Fruit fly (Drosophila melanogaster) whole organism, adult: Measurements from ENCODE around the gene shd.

ENCODE experiments used
- CG11617 ChIP-seq: fragments of 200-800 bp; sonication (Bioruptor generic); optimal IDR thresholded peaks from 2 replicates; lab custom pipeline; 2017; ENCODE audit warnings: mild to moderate bottlenecking, missing biosample characterization, missing genetic modification reagents, missing genetic modification characterization
- CG12768 ChIP-seq: fragments of 200-800 bp; sonication (Bioruptor generic); optimal IDR thresholded peaks from 2 replicates; lab custom pipeline; 2017; ENCODE audit warnings: missing biosample characterization, missing genetic modification characterization, mild to moderate bottlenecking, moderate library complexity, missing genetic modification reagents
- CG14711 ChIP-seq: fragments of 200-800 bp; sonication (Bioruptor generic); optimal IDR thresholded peaks from 2 replicates; lab custom pipeline; 2018; ENCODE audit warnings: missing biosample characterization, mild to moderate bottlenecking, missing genetic modification characterization, moderate library complexity
- CG1620 ChIP-seq: fragments of 200-800 bp; sonication (Bioruptor generic); optimal IDR thresholded peaks from 2 replicates; lab custom pipeline; 2016; ENCODE audit warnings: missing biosample characterization, missing genetic modification characterization
- CG33017 ChIP-seq: fragments of 200-800 bp; sonication (Bioruptor generic); optimal IDR thresholded peaks from 2 replicates; lab custom pipeline; 2018; ENCODE audit warnings: missing biosample characterization, mild to moderate bottlenecking, missing genetic modification characterization, moderate library complexity
- CG5204 ChIP-seq: fragments of 200-800 bp; sonication (Bioruptor generic); optimal IDR thresholded peaks from 2 replicates; lab custom pipeline; 2016; ENCODE audit warnings: missing biosample characterization, missing genetic modification characterization
- CG7045 ChIP-seq: fragments of 200-800 bp; sonication (Bioruptor generic); optimal IDR thresholded peaks from 2 replicates; lab custom pipeline; 2017; ENCODE audit warnings: missing biosample characterization, mild to moderate bottlenecking, missing genetic modification characterization
- CG7101 ChIP-seq: fragments of 200-800 bp; sonication (Bioruptor generic); optimal IDR thresholded peaks from 2 replicates; lab custom pipeline; 2018; ENCODE audit warnings: missing biosample characterization, mild to moderate bottlenecking, missing genetic modification characterization, moderate library complexity
- Clk ChIP-seq: fragments of 200-800 bp; sonication (Bioruptor generic); optimal IDR thresholded peaks from 2 replicates; lab custom pipeline; 2017; ENCODE audit warnings: missing biosample characterization, missing genetic modification characterization
- Crg-1 ChIP-seq: fragments of 200-800 bp; sonication (Bioruptor generic); optimal IDR thresholded peaks from 2 replicates; lab custom pipeline; 2016; ENCODE audit warnings: missing biosample characterization, missing genetic modification characterization
- Hr96 ChIP-seq: fragments of 200-800 bp; sonication (Bioruptor generic); optimal IDR thresholded peaks from 2 replicates; lab custom pipeline; 2016; ENCODE audit warnings: missing biosample characterization, missing genetic modification characterization
- Mnt ChIP-seq: fragments of 200-800 bp; sonication (Bioruptor generic); optimal IDR thresholded peaks from 2 replicates; lab custom pipeline; 2016; ENCODE audit warnings: missing biosample characterization, mild to moderate bottlenecking, missing genetic modification characterization
- bab1 ChIP-seq: fragments of 200-800 bp; sonication (Bioruptor generic); optimal IDR thresholded peaks from 3 replicates; lab custom pipeline; 2019; ENCODE audit warnings: missing biosample characterization, mild to moderate bottlenecking, missing genetic modification characterization, moderate library complexity
- cic ChIP-seq: fragments of 200-800 bp; sonication (Bioruptor generic); optimal IDR thresholded peaks from 2 replicates; lab custom pipeline; 2017; ENCODE audit warnings: missing biosample characterization, mild to moderate bottlenecking, missing genetic modification characterization, moderate library complexity
- cnc ChIP-seq, 2 experiments: fragments of >200 bp; optimal IDR thresholded peaks; 2 replicates each; lab custom pipeline; 2017
- kay ChIP-seq: fragments of 200-800 bp; sonication (Bioruptor generic); peaks from one replicate; lab custom pipeline; 2016; ENCODE audit warnings: missing biosample characterization, missing genetic modification characterization, borderline replicate concordance
- ovo ChIP-seq: fragments of 200-800 bp; sonication (Bioruptor generic); optimal IDR thresholded peaks from 2 replicates; lab custom pipeline; 2016; ENCODE audit warnings: missing biosample characterization, missing genetic modification characterization
- pad ChIP-seq: fragments of 200-800 bp; sonication (Bioruptor generic); optimal IDR thresholded peaks from 3 replicates; lab custom pipeline; 2017; ENCODE audit warnings: missing biosample characterization, missing genetic modification characterization, mild to moderate bottlenecking, moderate library complexity, missing genetic modification reagents
- tj ChIP-seq: fragments of 200-800 bp; sonication (Bioruptor generic); optimal IDR thresholded peaks from 3 replicates; lab custom pipeline; 2017; ENCODE audit warnings: missing biosample characterization, mild to moderate bottlenecking, missing genetic modification characterization, moderate library complexity
- toe ChIP-seq: fragments of 200-800 bp; sonication (Bioruptor generic); optimal IDR thresholded peaks from 2 replicates; lab custom pipeline; 2016; ENCODE audit warnings: missing biosample characterization, missing genetic modification characterization

shd gene

DNA sequence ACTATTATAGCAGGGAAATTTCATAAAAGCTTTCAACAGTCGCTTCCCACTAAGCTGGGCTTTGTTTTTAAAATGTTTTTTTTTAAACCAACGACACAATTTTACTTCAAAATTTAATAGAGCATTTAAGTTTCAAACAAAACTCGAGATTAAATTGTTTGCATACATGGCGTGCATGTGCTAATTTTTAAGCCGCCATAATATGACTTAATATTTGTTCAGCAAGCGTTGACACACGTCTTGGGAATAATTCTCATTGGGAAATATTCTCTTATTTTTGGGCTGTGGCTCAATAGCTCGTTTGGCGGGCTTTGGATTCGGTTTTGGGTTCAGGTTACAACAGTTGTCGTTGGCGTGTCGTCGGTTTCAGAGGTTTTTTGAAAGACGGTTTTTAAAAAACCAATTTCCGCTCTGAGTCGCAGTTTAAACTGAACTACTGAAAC lies 8.2 kb downstream of the shd start, which contains the start of gene CG9628:
CG9628 (plus strand) TSS at position 340 of the 443 bp plus-strand sequence.
- TF ChIP-seq tj (GFP tag; lab: Kevin White, UChicago) (no peak), toe (GFP tag; lab: Kevin White, UChicago) (no peak), CG14711 (peak; percentile 17), Crg-1 (GFP tag; lab: Kevin White, UChicago) (no peak), CG33017 (tag; lab: Kevin White, UChicago) (no peak), cic (GFP tag; lab: Kevin White, UChicago) (no peak), Clk (no peak), bab1 (GFP tag; lab: Kevin White, UChicago) (peak; percentile 66), CG7045 (GFP tag; lab: Kevin White, UChicago) (no peak), cnc (optimal IDR thresholded peaks at IDR 0.05; lab: Kevin White, UChicago) (no peak), CG11617 (GFP tag; lab: Kevin White, UChicago) (no peak), ovo (GFP tag; lab: Kevin White, UChicago) (no peak), Mnt (GFP tag; lab: Kevin White, UChicago) (no peak), pad (GFP tag; lab: Kevin White, UChicago) (no peak)

DNA sequence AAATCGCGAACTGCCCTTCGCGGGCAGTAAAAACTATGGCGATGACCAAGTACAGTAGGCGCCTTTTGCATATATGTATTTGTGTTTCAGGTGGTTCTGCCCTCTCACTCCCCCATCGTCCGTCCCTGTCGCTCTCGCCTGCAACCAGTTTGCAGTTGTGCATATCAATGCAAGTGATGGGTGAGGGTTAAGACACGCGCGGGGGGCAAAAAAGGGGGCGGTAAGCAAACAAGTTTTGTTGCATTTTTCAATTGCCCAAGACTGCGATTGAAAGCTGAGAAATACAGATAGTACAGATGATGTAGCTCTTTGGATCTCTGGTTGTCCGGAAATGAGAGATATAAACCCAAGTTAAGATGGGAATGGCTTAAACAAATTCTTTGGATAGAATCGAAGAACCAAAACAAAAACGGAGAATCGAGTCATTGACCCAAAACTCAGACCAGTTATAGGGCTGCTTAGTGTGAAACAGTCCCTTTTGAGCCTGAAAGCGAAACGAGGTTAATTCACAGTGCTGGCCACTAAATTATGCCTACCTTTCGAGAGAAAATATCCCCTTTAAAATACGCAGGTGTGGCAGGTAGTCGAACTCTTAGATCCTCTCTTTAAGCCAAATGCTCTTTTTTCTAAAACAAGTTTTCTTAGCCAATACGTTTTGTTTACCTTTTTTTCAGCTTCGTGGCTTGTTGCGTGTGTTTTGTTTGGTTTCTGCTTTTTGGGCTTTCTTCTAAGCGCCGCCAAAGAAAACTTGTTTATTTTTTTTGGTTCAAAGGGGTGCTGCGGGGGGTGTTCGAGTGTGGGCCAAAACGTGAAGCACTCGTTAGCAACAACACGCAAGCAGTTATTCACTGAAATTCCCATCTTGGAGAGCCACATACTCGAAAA lies 10.4 kb downstream of the shd start:
- peak; percentile 33 for TF ChIP-seq ovo (GFP tag; lab: Kevin White, UChicago)
- no peak for TF ChIP-seq Clk
- TF ChIP-seq CG33017 (tag; lab: Kevin White, UChicago) = no peak
- no peak for TF ChIP-seq toe (GFP tag; lab: Kevin White, UChicago)
- TF ChIP-seq CG5204 = no peak
- TF ChIP-seq cic (GFP tag; lab: Kevin White, UChicago) = no peak
- TF ChIP-seq kay (GFP tag; lab: Kevin White, UChicago) = peak; percentile 67
- TF ChIP-seq CG12768 (GFP tag; lab: Kevin White, UChicago) = no peak
- no peak for TF ChIP-seq CG14711

DNA sequence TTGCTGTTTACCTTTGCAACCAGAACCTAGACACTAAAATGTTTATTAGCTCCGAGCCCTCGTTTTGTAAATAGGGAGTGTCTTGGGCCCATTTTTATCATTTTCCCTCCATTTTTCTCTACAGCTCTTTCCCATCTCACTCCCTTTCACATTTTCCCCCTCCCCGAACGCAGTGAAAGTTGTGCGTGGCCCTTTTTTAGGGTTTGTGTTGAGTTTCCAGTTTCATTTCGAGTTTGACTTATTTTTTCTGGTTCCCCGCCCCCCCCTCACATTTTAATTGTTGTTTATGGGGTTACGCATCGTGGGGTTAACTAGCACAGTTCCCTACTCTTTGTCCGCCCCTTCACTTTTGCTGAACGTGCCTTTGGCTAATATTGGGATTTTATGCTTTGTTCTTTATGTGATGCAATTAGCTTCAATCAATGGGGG lies 11.3 kb downstream of the shd start:
- no peak for TF ChIP-seq CG11617 (GFP tag; lab: Kevin White, UChicago)
- no peak for TF ChIP-seq CG1620 (GFP tag; lab: Kevin White, UChicago)
- no peak for TF ChIP-seq CG7045 (GFP tag; lab: Kevin White, UChicago)
- no peak for TF ChIP-seq bab1 (GFP tag; lab: Kevin White, UChicago)
- TF ChIP-seq toe (GFP tag; lab: Kevin White, UChicago) = no peak
- TF ChIP-seq Crg-1 (GFP tag; lab: Kevin White, UChicago) = no peak
- no peak for TF ChIP-seq Hr96
- TF ChIP-seq ovo (GFP tag; lab: Kevin White, UChicago) = no peak
- TF ChIP-seq CG7101 (tag; lab: Kevin White, UChicago) = no peak
- no peak for TF ChIP-seq CG33017 (tag; lab: Kevin White, UChicago)
- TF ChIP-seq CG5204 = no peak
- no peak for TF ChIP-seq Mnt (GFP tag; lab: Kevin White, UChicago)
- TF ChIP-seq cic (GFP tag; lab: Kevin White, UChicago) = no peak

DNA sequence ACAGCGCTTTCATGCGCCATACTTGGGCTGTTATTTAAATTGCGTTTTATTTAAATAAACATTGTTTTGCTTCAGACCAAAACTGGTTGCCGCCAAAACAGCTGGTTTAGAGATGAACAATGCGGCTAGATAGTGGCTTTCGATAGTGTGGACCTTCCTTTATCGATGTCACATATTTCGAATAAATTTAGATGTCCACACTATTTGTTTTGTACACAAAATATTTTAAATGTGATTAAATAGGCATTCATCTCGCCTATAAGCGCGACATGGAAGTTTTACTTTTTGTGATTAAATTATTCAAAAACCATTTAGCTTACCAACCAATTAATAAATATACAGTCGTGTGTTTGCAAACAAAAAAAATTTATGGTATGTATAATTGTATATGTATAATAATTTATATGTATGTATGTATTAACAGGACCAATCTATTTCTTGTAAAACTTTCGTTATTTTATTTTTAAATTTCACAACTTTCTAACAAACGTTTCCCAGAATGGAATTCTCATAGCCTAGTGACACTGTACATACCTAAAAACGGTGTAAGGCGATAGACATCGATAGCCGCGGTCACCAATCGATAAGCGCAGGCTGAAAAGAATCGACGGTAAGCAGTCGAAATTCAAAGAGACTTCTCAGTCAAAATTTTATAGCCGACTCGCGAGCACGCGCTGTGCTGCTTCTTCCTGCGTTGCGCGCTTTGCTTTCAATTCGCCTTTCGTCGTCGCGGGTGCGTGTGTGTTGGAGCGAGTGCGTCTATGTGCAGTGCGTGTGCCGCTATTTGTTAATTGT lies 17.9 kb downstream of the shd start, which contains the start of the genes RecQ5 and dlp:
RecQ5 (minus strand) TSS at position 114 of the 795 bp plus-strand sequence.
dlp (plus strand) TSS at position 638 of the 795 bp plus-strand sequence.
- TF ChIP-seq CG12768 (GFP tag; lab: Kevin White, UChicago) (peak; percentile 48), CG7101 (tag; lab: Kevin White, UChicago) (peak; percentile 69), cic (GFP tag; lab: Kevin White, UChicago) (no peak), toe (GFP tag; lab: Kevin White, UChicago) (peak; percentile 78), Hr96 (peak; percentile 34), Crg-1 (GFP tag; lab: Kevin White, UChicago) (peak; percentile 69), CG11617 (GFP tag; lab: Kevin White, UChicago) (peak; percentile 70), CG5204 (peak; percentile 68), bab1 (GFP tag; lab: Kevin White, UChicago) (peak; percentile 73), pad (GFP tag; lab: Kevin White, UChicago) (no peak), cnc (optimal IDR thresholded peaks at IDR 0.05; lab: Kevin White, UChicago) (no peak), kay (GFP tag; lab: Kevin White, UChicago) (peak; percentile 93), tj (GFP tag; lab: Kevin White, UChicago) (no peak), CG7045 (GFP tag; lab: Kevin White, UChicago) (peak; percentile 61), Mnt (GFP tag; lab: Kevin White, UChicago) (peak; percentile 41), CG1620 (GFP tag; lab: Kevin White, UChicago) (peak; percentile 59), Clk (peak; percentile 50), CG33017 (tag; lab: Kevin White, UChicago) (peak; percentile 21), ovo (GFP tag; lab: Kevin White, UChicago) (peak; percentile 69), CG14711 (peak; percentile 54)

DNA sequence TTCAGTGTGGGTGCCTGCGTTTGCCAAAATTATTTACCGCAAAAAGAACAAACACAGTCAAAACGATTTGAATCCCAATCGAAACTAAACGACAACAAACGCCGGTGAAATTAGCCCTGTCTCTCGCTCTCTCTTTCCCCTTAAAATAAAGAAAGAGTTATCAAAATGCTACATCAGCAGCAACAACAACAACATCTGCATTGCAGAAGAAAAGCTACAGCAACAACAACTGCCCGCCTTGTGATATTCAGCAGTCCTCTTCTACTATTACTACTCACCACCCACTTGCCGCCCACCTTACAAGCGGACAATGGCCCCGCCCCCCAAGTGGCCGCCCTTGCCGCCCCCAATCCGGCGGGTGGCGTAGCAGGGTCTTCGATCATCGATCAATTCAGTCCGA lies 18.6 kb downstream of the shd start:
- no peak for TF ChIP-seq kay (GFP tag; lab: Kevin White, UChicago)
- peak; percentile 63 for TF ChIP-seq tj (GFP tag; lab: Kevin White, UChicago)
- no peak for TF ChIP-seq Hr96
- no peak for TF ChIP-seq CG14711
- TF ChIP-seq bab1 (GFP tag; lab: Kevin White, UChicago) = no peak
- peak; percentile 65 for TF ChIP-seq pad (GFP tag; lab: Kevin White, UChicago)
- TF ChIP-seq Crg-1 (GFP tag; lab: Kevin White, UChicago) = no peak
